Worm (Caenorhabditis elegans): ENCODE measurements around the gene hst-3.2.

DNA sequence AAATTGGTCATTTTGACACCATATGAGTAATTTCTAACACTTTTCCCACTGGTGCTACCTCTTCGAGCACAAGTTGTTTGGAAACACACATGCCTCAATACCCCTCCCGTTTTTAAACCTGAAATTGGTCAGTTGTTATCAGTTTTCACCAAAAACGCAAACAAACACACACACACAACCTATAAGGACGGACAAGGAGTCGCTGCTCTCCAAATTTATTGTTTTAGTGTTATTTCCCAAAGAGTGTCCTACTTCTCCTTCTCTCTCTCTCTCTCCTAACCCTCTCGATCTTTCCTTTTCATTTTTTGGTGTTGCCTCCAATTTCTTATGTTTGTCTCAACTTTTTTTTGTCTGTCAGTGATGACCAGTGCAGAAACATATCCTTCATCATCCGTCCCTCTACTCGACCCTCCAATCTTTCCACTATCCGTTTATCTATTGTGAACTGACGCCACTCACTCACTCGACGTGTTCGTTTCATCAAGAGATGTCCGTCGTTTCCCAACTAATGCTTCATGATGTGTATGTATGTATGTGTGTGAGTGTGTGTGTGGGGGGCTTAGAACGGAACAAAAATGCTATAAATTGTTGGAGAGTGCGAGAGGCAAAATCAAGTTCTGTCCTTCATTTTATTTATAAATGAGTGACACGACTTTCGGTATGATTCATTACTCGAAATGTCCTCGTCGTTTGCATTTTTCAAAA is 19.9 kb downstream of the hst-3.2 start:
- no peak for TF ChIP-seq dao-5 (tag; optimal IDR thresholded peaks at IDR 0.05)
- no peak for TF ChIP-seq W03F9.2 (tag; optimal IDR thresholded peaks at IDR 0.05)
- no peak for TF ChIP-seq him-1 (tag; optimal IDR thresholded peaks at IDR 0.05)
